Worm (Caenorhabditis elegans) whole organism, mixed stage, embryonic: ENCODE results near the gene asp-17.

Experiments used
- ces-1 ChIP-seq: fragments of 150-350 bp; optimal IDR thresholded peaks from 2 replicates; lab custom pipeline; 2014; ENCODE audit warnings: missing biosample characterization, missing genetic modification reagents, missing genetic modification characterization
- nhr-12 ChIP-seq: fragments of 150-350 bp; optimal IDR thresholded peaks from 2 replicates; lab custom pipeline; 2014; ENCODE audit warnings: missing biosample characterization, missing genetic modification characterization
- nhr-237 ChIP-seq: fragments of 150-350 bp; optimal IDR thresholded peaks from 2 replicates; lab custom pipeline; 2014; ENCODE audit warnings: missing biosample characterization, missing genetic modification characterization
- nhr-28 ChIP-seq: fragments of 150-350 bp; optimal IDR thresholded peaks from 2 replicates; lab custom pipeline; 2014; ENCODE audit warnings: missing biosample characterization, missing genetic modification characterization
- pha-4 ChIP-seq: fragments of 150-350 bp; optimal IDR thresholded peaks from 2 replicates; lab custom pipeline; 2018; ENCODE audit warnings: missing biosample characterization, missing genetic modification reagents, missing genetic modification characterization
- unc-120 ChIP-seq: sonication (generic microtip); optimal IDR thresholded peaks from 2 replicates; lab custom pipeline; 2017; ENCODE audit warnings: missing genetic modification characterization, missing compliant biosample characterization; ENCODE audit not compliant: poor library complexity, severe bottlenecking

DNA sequence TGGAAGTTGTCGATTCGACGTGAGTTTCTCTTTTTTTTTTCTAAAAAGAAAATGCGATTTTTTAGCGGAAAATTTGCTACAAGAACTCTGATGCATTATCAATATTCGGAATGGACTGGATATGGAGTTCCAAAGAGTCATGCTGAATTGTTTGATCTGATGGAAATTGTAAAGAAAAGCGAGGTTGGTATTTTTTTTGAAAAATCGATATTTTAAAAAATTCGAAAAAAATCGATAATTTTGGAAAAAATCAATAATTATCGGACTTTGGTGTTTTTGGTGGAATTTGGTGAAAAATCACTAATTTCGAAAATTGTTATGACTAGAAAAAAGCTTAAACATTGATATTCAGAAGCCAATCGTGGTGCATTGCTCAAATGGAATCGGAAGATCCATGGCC lies 17.9 kb downstream of the asp-17 start:
- TF ChIP-seq nhr-12 (tag; lab: Kevin White, UChicago) (no peak), ces-1 (GFP tag; lab: Kevin White, UChicago) (no peak), pha-4 (no peak), nhr-28 (tag; lab: Kevin White, UChicago) (no peak), unc-120 (tag; lab: Kevin White, UChicago) (no peak), nhr-237 (no peak)
